Worm (Caenorhabditis elegans): Measurements from ENCODE around the gene ZK177.2.

ce11 chrII:5531855-5532328 lies 12.9 kb downstream of the ZK177.2 start, which contains the start of gene C17C3.9:
- no peak for TF ChIP-seq egl-13 (tag; optimal IDR thresholded peaks at IDR 0.05)
- TF ChIP-seq nhr-237 (tag; optimal IDR thresholded peaks at IDR 0.05): no peak
- no peak for TF ChIP-seq unc-130 (tag; optimal IDR thresholded peaks at IDR 0.05)
- no peak for TF ChIP-seq nhr-12 (tag; optimal IDR thresholded peaks at IDR 0.05)
